Worm (Caenorhabditis elegans) whole organism, L4 larva: Measurements from ENCODE around the gene npr-40.

Experiments
- F26F4.8 ChIP-seq: fragments of 200-800 bp; sonication (Bioruptor generic); conservative IDR thresholded peaks from 2 replicates; pipeline ENCODE4 v1.3.6; 2022; ENCODE audit warnings: missing genetic modification characterization, missing compliant biosample characterization
- T20F7.1 ChIP-seq: fragments of 200-800 bp; sonication (Bioruptor generic); optimal IDR thresholded peaks from 2 replicates; lab custom pipeline; 2018; ENCODE audit warnings: mild to moderate bottlenecking, missing genetic modification characterization, missing compliant biosample characterization
- Y5F2A.4 ChIP-seq: fragments of 200-800 bp; sonication (Bioruptor generic); optimal IDR thresholded peaks from 2 replicates; lab custom pipeline; 2018; ENCODE audit warnings: mild to moderate bottlenecking, missing genetic modification characterization, missing compliant biosample characterization
- ZK546.5 ChIP-seq, 2 experiments: sonication (generic microtip); optimal IDR thresholded peaks; 2 replicates each; lab custom pipeline; 2017; ENCODE audit warnings: missing biosample characterization in 2 of 2, missing genetic modification characterization in 2 of 2
- ceh-20 ChIP-seq: fragments of 200-800 bp; sonication (Bioruptor generic); IDR thresholded peaks from 2 replicates; pipeline ENCODE4 v1.3.6; 2022; ENCODE audit warnings: missing genetic modification reagents, missing genetic modification characterization, missing compliant biosample characterization
- ceh-44 ChIP-seq: fragments of 200-800 bp; sonication (Bioruptor generic); IDR thresholded peaks from 2 replicates; pipeline ENCODE4 v1.3.6; 2022; ENCODE audit warnings: missing genetic modification reagents, missing genetic modification characterization, missing compliant biosample characterization
- cey-2 ChIP-seq: sonication (generic microtip); optimal IDR thresholded peaks from 3 replicates; lab custom pipeline; 2017; ENCODE audit warnings: missing genetic modification characterization, mild to moderate bottlenecking, missing compliant biosample characterization, antibody characterized with exemption, borderline replicate concordance; ENCODE audit not compliant: insufficient read depth
- ctbp-1 ChIP-seq: fragments of 200-800 bp; sonication (Bioruptor generic); IDR thresholded peaks from 2 replicates; pipeline ENCODE4 v1.3.6; 2022; ENCODE audit warnings: missing genetic modification reagents, missing genetic modification characterization, missing compliant biosample characterization
- daf-16 ChIP-seq, 3 experiments: sonication (generic microtip); optimal IDR thresholded peaks; 2 replicates each; lab custom pipeline; 2016 to 2017; ENCODE audit warnings: missing genetic modification characterization in 3 of 3, missing genetic modification reagents in 3 of 3, mild to moderate bottlenecking in 2 of 3, missing compliant biosample characterization in 2 of 3, missing biosample characterization in 1 of 3, moderate library complexity in 1 of 3
- daf-19 ChIP-seq: fragments of 200-800 bp; sonication (Bioruptor generic); conservative IDR thresholded peaks from 2 replicates; pipeline ENCODE4 v1.3.6; 2022; ENCODE audit warnings: missing genetic modification characterization, missing compliant biosample characterization
- egl-27 ChIP-seq: sonication (generic microtip); optimal IDR thresholded peaks from 3 replicates; lab custom pipeline; 2017; ENCODE audit warnings: missing biosample characterization, missing genetic modification reagents, missing genetic modification characterization
- egl-43 ChIP-seq: fragments of 200-800 bp; sonication (Bioruptor generic); IDR thresholded peaks from 2 replicates; pipeline ENCODE4 v1.3.6; 2022; ENCODE audit warnings: missing genetic modification reagents, missing genetic modification characterization, missing compliant biosample characterization
- fkh-10 ChIP-seq: fragments of 150-350 bp; optimal IDR thresholded peaks from 2 replicates; lab custom pipeline; 2014; ENCODE audit warnings: missing biosample characterization, missing genetic modification reagents, missing genetic modification characterization
- fos-1 ChIP-seq: fragments of 150-350 bp; optimal IDR thresholded peaks from 2 replicates; lab custom pipeline; 2014; ENCODE audit warnings: missing biosample characterization, missing genetic modification characterization
- gei-8 ChIP-seq: fragments of 200-800 bp; sonication (Bioruptor generic); optimal IDR thresholded peaks from 2 replicates; lab custom pipeline; 2018; ENCODE audit warnings: mild to moderate bottlenecking, missing genetic modification characterization, missing compliant biosample characterization
- lin-29 ChIP-seq: fragments of 200-800 bp; sonication (Bioruptor generic); IDR thresholded peaks from 2 replicates; pipeline ENCODE4 v1.3.6; 2022; ENCODE audit warnings: missing genetic modification reagents, missing genetic modification characterization, missing compliant biosample characterization
- mdl-1 ChIP-seq, 2 experiments: fragments of 150-350 bp in 1 of 2; sonication (generic microtip) in 1 of 2; optimal IDR thresholded peaks; 2 replicates each; lab custom pipeline; 2014 to 2017; ENCODE audit warnings: missing biosample characterization in 2 of 2, missing genetic modification characterization in 2 of 2
- nhr-10 ChIP-seq: fragments of 150-350 bp; optimal IDR thresholded peaks from 2 replicates; lab custom pipeline; 2014; ENCODE audit warnings: missing biosample characterization, missing genetic modification characterization
- nhr-237 ChIP-seq: sonication (generic microtip); optimal IDR thresholded peaks from 2 replicates; lab custom pipeline; 2017; ENCODE audit warnings: missing biosample characterization, missing genetic modification characterization
- nhr-25 ChIP-seq: sonication (generic microtip); optimal IDR thresholded peaks from 2 replicates; lab custom pipeline; 2017; ENCODE audit warnings: missing genetic modification characterization, mild to moderate bottlenecking, missing compliant biosample characterization, antibody characterized with exemption, moderate library complexity, borderline replicate concordance; ENCODE audit not compliant: insufficient read depth
- nhr-28 ChIP-seq: fragments of 150-350 bp; optimal IDR thresholded peaks from 2 replicates; lab custom pipeline; 2014; ENCODE audit warnings: missing biosample characterization, missing genetic modification characterization
- nhr-41 ChIP-seq: fragments of 200-800 bp; sonication (Bioruptor generic); IDR thresholded peaks from 2 replicates; pipeline ENCODE4 v1.3.6; 2022; ENCODE audit warnings: missing genetic modification reagents, missing genetic modification characterization, missing compliant biosample characterization
- nhr-6 ChIP-seq: fragments of 150-350 bp; optimal IDR thresholded peaks from 2 replicates; lab custom pipeline; 2014; ENCODE audit warnings: missing biosample characterization, missing genetic modification characterization
- saeg-2 ChIP-seq: fragments of 200-800 bp; sonication (Bioruptor generic); IDR thresholded peaks from 2 replicates; pipeline ENCODE4 v1.3.6; 2022; ENCODE audit warnings: missing genetic modification reagents, missing genetic modification characterization, missing compliant biosample characterization
- set-16 ChIP-seq: fragments of 200-800 bp; sonication (Bioruptor generic); IDR thresholded peaks from 2 replicates; pipeline ENCODE4 v1.3.6; 2022; ENCODE audit warnings: missing genetic modification reagents, missing genetic modification characterization, missing compliant biosample characterization
- skn-1 ChIP-seq: fragments of 150-350 bp; optimal IDR thresholded peaks from 2 replicates; lab custom pipeline; 2014; ENCODE audit warnings: missing biosample characterization, missing genetic modification characterization
- snpc-1.2 ChIP-seq: fragments of 200-800 bp; sonication (Bioruptor generic); IDR thresholded peaks from 2 replicates; pipeline ENCODE4 v1.3.6; 2022; ENCODE audit warnings: missing genetic modification reagents, missing genetic modification characterization, missing compliant biosample characterization
- spr-1 ChIP-seq: sonication (generic microtip); optimal IDR thresholded peaks from 2 replicates; lab custom pipeline; 2016; ENCODE audit warnings: mild to moderate bottlenecking, missing genetic modification characterization, missing compliant biosample characterization
- spr-3 ChIP-seq: fragments of 200-800 bp; sonication (Bioruptor generic); optimal IDR thresholded peaks from 2 replicates; lab custom pipeline; 2018; ENCODE audit warnings: mild to moderate bottlenecking, missing genetic modification characterization, missing compliant biosample characterization
- unc-130 ChIP-seq: sonication (generic microtip); optimal IDR thresholded peaks from 2 replicates; lab custom pipeline; 2016; ENCODE audit warnings: missing genetic modification reagents, missing genetic modification characterization, missing compliant biosample characterization
- unc-62 ChIP-seq, 3 experiments: fragments of 150-350 bp in 1 of 3; sonication (generic microtip); optimal IDR thresholded peaks in 2 of 3; peaks in 1 of 3; 1 replicate in 1 of 3; 2 replicates in 2 of 3; lab custom pipeline; 2014 to 2017; ENCODE audit warnings: missing biosample characterization in 3 of 3, missing genetic modification characterization in 3 of 3, missing genetic modification reagents in 3 of 3, missing genotype in 1 of 3
- ztf-11 ChIP-seq: fragments of 150-350 bp; optimal IDR thresholded peaks from 2 replicates; lab custom pipeline; 2014; ENCODE audit warnings: missing biosample characterization, missing genetic modification characterization
- ztf-7 ChIP-seq: fragments of 150-350 bp; optimal IDR thresholded peaks from 2 replicates; lab custom pipeline; 2014; ENCODE audit warnings: missing biosample characterization, missing genetic modification characterization

Gene npr-40

DNA sequence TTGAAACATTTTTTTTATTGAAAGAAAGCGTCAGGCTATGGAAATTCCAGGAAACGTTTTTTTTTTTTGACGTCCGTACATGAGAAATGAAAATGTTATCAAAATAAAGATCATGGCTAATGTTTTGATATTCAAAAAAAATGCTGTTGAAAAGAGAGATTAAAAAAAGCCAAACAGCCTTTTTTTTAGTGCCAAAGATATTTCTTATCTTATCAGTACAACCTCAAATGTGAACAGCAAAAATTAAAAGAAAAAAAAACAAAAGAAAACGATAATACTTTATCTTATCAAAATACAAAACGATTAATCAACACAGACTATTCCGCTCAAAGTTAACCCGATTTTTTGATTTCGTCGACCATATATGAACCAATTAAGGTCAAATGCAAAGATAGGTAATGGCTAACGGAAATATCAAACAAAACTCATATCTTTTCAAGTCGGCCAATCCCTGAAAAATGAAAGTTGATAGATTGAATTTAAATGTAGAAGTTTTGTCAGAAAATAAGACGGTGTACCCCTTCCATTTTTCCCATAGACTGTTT, 11.3 kb upstream of the npr-40 start:
- TF ChIP-seq skn-1 (tag; lab: Kevin White, UChicago) = no peak
- no peak for TF ChIP-seq ceh-20 (GFP tag; lab: Robert Waterston, UW)
- no peak for TF ChIP-seq set-16 (GFP tag; lab: Robert Waterston, UW)
- TF ChIP-seq nhr-28 (tag; lab: Kevin White, UChicago) = peak; percentile 26
- TF ChIP-seq egl-43 (GFP tag; lab: Robert Waterston, UW) = no peak
- no peak for TF ChIP-seq ztf-7 (tag; lab: Kevin White, UChicago)
- no peak for TF ChIP-seq ZK546.5 (tag; optimal IDR thresholded peaks at IDR 0.05; lab: Kevin White, UChicago)
- TF ChIP-seq nhr-10 (tag; lab: Kevin White, UChicago) = no peak
- no peak for TF ChIP-seq nhr-25 (tag; lab: Kevin White, UChicago)
- TF ChIP-seq mdl-1 (tag; optimal IDR thresholded peaks at IDR 0.05; lab: Kevin White, UChicago) = no peak
- TF ChIP-seq ctbp-1 = no peak
- TF ChIP-seq ceh-44 (GFP tag; lab: Robert Waterston, UW) = no peak
- peak in 1 of 2 experiments; percentile 54 for TF ChIP-seq unc-62 (GFP tag; optimal IDR thresholded peaks at IDR 0.05 in 1 of 2; lab: Kevin White, UChicago)
- no peak for TF ChIP-seq unc-62 (tag; optimal IDR thresholded peaks at IDR 0.05; lab: Kevin White, UChicago)
- no peak for TF ChIP-seq unc-130 (GFP tag; lab: Kevin White, UChicago)
- no peak for TF ChIP-seq spr-3 (GFP tag; lab: Kevin White, UChicago)
- no peak for TF ChIP-seq Y5F2A.4 (GFP tag; lab: Kevin White, UChicago)

DNA sequence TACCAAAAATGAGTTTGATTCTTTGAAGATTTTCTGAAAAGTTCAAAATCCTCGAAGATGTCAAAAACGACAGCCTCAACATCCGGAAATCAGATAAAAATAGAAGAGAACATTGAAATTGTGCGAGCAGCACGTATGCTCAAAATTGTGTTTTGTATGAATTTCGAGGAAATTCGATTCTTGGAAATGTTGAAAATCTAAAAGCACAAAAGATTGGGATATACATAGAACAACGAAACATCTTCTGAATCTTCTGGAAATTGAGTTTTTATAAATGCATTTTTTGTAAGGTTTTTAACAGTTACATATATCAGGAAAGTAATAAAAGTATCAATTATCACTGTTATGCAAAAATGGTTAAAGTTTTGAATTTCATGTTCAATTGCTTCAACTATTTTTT, 7.9 kb upstream of the npr-40 start:
- no peak for TF ChIP-seq daf-19 (GFP tag; lab: Robert Waterston, UW)
- TF ChIP-seq fos-1 = no peak
- TF ChIP-seq nhr-6 (tag; lab: Kevin White, UChicago) = no peak
- no peak for TF ChIP-seq egl-27 (tag; lab: Kevin White, UChicago)
- no peak for TF ChIP-seq lin-29 (GFP tag; lab: Robert Waterston, UW)
- TF ChIP-seq nhr-237 (tag; lab: Kevin White, UChicago) = no peak
- TF ChIP-seq gei-8 (GFP tag; lab: Kevin White, UChicago) = no peak
- TF ChIP-seq mdl-1 (tag; optimal IDR thresholded peaks at IDR 0.05; lab: Kevin White, UChicago) = no peak
- peak; percentile 33 for TF ChIP-seq fkh-10 (GFP tag; lab: Kevin White, UChicago)
- TF ChIP-seq T20F7.1 (GFP tag; lab: Kevin White, UChicago) = no peak
- TF ChIP-seq unc-62 (GFP tag; optimal IDR thresholded peaks at IDR 0.05 in 1 of 2; lab: Kevin White, UChicago) = peak in 1 of 2 experiments; percentile 67
- TF ChIP-seq unc-62 (tag; optimal IDR thresholded peaks at IDR 0.05; lab: Kevin White, UChicago) = no peak
- TF ChIP-seq spr-1 = no peak
- no peak for TF ChIP-seq saeg-2 (GFP tag; lab: Robert Waterston, UW)
- no peak for TF ChIP-seq daf-16 (GFP tag; optimal IDR thresholded peaks at IDR 0.05; lab: Kevin White, UChicago)
- TF ChIP-seq daf-16 (tag; optimal IDR thresholded peaks at IDR 0.05; lab: Kevin White, UChicago) = no peak
- TF ChIP-seq cey-2 (tag; lab: Kevin White, UChicago) = no peak
- no peak for TF ChIP-seq ztf-11
- TF ChIP-seq spr-3 (GFP tag; lab: Kevin White, UChicago) = no peak

DNA sequence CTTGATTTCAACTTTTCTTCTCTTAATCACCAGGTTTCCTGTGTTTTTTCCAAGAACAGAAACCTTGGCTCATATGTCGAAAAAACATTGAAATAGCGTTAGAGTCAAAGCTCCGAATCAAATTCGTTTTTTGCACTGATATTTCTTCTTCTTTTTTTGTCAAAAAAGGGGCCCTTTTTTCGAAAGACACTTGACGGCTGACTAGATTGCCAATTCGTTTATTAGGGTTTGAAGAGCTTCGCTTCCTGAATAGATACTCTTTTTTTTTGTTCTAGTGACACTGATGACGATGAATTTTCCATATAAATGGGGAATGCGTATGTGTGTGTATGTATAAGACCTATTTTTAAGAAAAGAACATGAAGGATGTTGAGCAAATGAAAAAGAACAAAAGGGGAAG, 1.9 kb upstream of the npr-40 start:
- peak; percentile 46 for TF ChIP-seq fkh-10 (GFP tag; lab: Kevin White, UChicago)
- TF ChIP-seq nhr-41 (GFP tag; lab: Robert Waterston, UW) = no peak
- no peak for TF ChIP-seq spr-1

DNA sequence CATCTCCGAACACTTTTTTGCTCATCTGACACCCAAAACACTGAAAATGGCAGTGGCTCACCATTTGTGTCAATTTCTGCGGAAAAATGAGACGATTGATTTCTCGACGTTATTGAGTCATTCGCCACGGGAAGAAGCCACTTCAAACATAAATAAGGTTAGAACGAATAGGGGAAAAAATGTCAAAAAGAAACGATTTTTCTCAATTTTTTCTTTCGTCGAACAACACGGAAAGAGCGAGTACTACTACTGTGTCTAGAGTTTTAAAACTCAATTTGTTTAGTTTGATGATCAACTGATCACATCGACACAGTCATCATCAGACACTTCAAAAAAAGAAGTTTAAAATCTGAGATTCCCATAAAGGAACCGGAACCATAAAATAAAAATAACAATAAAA, 2.2 kb downstream of the npr-40 start:
- TF ChIP-seq F26F4.8 (GFP tag; lab: Robert Waterston, UW) (no peak), snpc-1.2 (GFP tag; lab: Robert Waterston, UW) (no peak), fkh-10 (GFP tag; lab: Kevin White, UChicago) (peak; percentile 53), unc-62 (GFP tag; optimal IDR thresholded peaks at IDR 0.05 in 1 of 2; lab: Kevin White, UChicago) (peak in 1 of 2 experiments; percentile 90), unc-62 (tag; optimal IDR thresholded peaks at IDR 0.05; lab: Kevin White, UChicago) (no peak), ztf-11 (no peak)
